Fruit fly (Drosophila melanogaster) whole organism, embryonic: ENCODE data around the gene Tcs3.

Experiments
- B-H2 ChIP-seq: fragments of 200-800 bp; sonication (Bioruptor generic); optimal IDR thresholded peaks from 2 replicates; lab custom pipeline; 2018; ENCODE audit warnings: missing biosample characterization, mild to moderate bottlenecking, missing genetic modification characterization
- C15 ChIP-seq: fragments of 200-800 bp; sonication (Bioruptor generic); IDR thresholded peaks from 3 replicates; pipeline ENCODE4 v1.3.6; 2022; ENCODE audit warnings: missing biosample characterization, missing genetic modification characterization
- CG10274 ChIP-seq: fragments of 200-800 bp; sonication (Bioruptor generic); optimal IDR thresholded peaks from 3 replicates; lab custom pipeline; 2017; ENCODE audit warnings: missing biosample characterization, mild to moderate bottlenecking, missing genetic modification characterization
- CG11504 ChIP-seq: fragments of 200-800 bp; sonication (Bioruptor generic); optimal IDR thresholded peaks from 3 replicates; lab custom pipeline; 2019; ENCODE audit warnings: missing biosample characterization, mild to moderate bottlenecking, missing genetic modification characterization, moderate library complexity
- CG12659 ChIP-seq: fragments of 200-800 bp; sonication (Bioruptor generic); optimal IDR thresholded peaks from 3 replicates; lab custom pipeline; 2017; ENCODE audit warnings: mild to moderate bottlenecking, missing biosample characterization, missing genetic modification reagents, missing genetic modification characterization
- CG12769 ChIP-seq: fragments of 200-800 bp; sonication (Bioruptor generic); optimal IDR thresholded peaks from 2 replicates; lab custom pipeline; 2019; ENCODE audit warnings: missing biosample characterization, mild to moderate bottlenecking, missing genetic modification characterization, moderate library complexity
- CG12942 ChIP-seq: fragments of 200-800 bp; sonication (Bioruptor generic); optimal IDR thresholded peaks from 3 replicates; lab custom pipeline; 2016; ENCODE audit warnings: missing biosample characterization, missing genetic modification characterization
- CG13894 ChIP-seq: fragments of 200-800 bp; sonication (Bioruptor generic); optimal IDR thresholded peaks from 3 replicates; lab custom pipeline; 2018; ENCODE audit warnings: missing biosample characterization, mild to moderate bottlenecking, missing genetic modification characterization, moderate library complexity
- CG14667 ChIP-seq: fragments of 200-800 bp; sonication (Bioruptor generic); IDR thresholded peaks from 2 replicates; pipeline ENCODE4 v1.3.6; 2022; ENCODE audit warnings: missing biosample characterization, missing genetic modification characterization
- CG1529 ChIP-seq: fragments of 200-800 bp; sonication (Bioruptor generic); optimal IDR thresholded peaks from 3 replicates; lab custom pipeline; 2018; ENCODE audit warnings: missing biosample characterization, missing genetic modification characterization
- CG17568 ChIP-seq: fragments of 200-800 bp; sonication (Bioruptor generic); optimal IDR thresholded peaks from 2 replicates; lab custom pipeline; 2018; ENCODE audit warnings: missing biosample characterization, mild to moderate bottlenecking, missing genetic modification characterization, moderate library complexity
- CG17802 ChIP-seq: fragments of 200-800 bp; sonication (Bioruptor generic); optimal IDR thresholded peaks from 2 replicates; lab custom pipeline; 2018; ENCODE audit warnings: missing biosample characterization, mild to moderate bottlenecking, missing genetic modification characterization, moderate library complexity
- CG18599 ChIP-seq: fragments of 200-800 bp; sonication (Bioruptor generic); optimal IDR thresholded peaks from 3 replicates; lab custom pipeline; 2017; ENCODE audit warnings: missing biosample characterization, missing genetic modification characterization, mild to moderate bottlenecking, moderate library complexity, missing genetic modification reagents
- CG18764 ChIP-seq: fragments of 200-800 bp; sonication (Bioruptor generic); optimal IDR thresholded peaks from 3 replicates; lab custom pipeline; 2016; ENCODE audit warnings: missing biosample characterization, missing genetic modification characterization
- CG2199 ChIP-seq: fragments of 200-800 bp; sonication (Bioruptor generic); IDR thresholded peaks from 3 replicates; pipeline ENCODE4 v1.3.6; 2022; ENCODE audit warnings: missing biosample characterization, missing genetic modification characterization
- CG32767 ChIP-seq: fragments of 200-800 bp; sonication (Bioruptor generic); IDR thresholded peaks from 2 replicates; pipeline ENCODE4 v1.3.6; 2022; ENCODE audit warnings: missing biosample characterization, missing genetic modification characterization
- CG42726 ChIP-seq: fragments of 200-800 bp; sonication (Bioruptor generic); IDR thresholded peaks from 2 replicates; pipeline ENCODE4 v1.3.6; 2022; ENCODE audit warnings: missing biosample characterization, missing genetic modification characterization; ENCODE audit not compliant: partially characterized antibody
- CG4328 ChIP-seq: fragments of 200-800 bp; sonication (Bioruptor generic); optimal IDR thresholded peaks from 3 replicates; lab custom pipeline; 2017; ENCODE audit warnings: missing biosample characterization, missing genetic modification reagents, missing genetic modification characterization
- CG4730 ChIP-seq: fragments of 200-800 bp; sonication (Bioruptor generic); IDR thresholded peaks from 2 replicates; pipeline ENCODE4 v1.3.6; 2022; ENCODE audit warnings: missing biosample characterization, missing genetic modification characterization
- CG6791 ChIP-seq: fragments of 200-800 bp; sonication (Bioruptor generic); IDR thresholded peaks from 3 replicates; pipeline ENCODE4 v1.3.6; 2022; ENCODE audit warnings: missing biosample characterization, missing genetic modification characterization; ENCODE audit not compliant: partially characterized antibody
- CG7372 ChIP-seq: fragments of 200-800 bp; sonication (Bioruptor generic); IDR thresholded peaks from 2 replicates; pipeline ENCODE4 v1.3.6; 2022; ENCODE audit warnings: missing biosample characterization, missing genetic modification characterization
- CG9609 ChIP-seq: fragments of 200-800 bp; sonication (Bioruptor generic); optimal IDR thresholded peaks from 3 replicates; lab custom pipeline; 2016; ENCODE audit warnings: missing biosample characterization, missing genetic modification characterization
- CG9932 ChIP-seq: fragments of 200-800 bp; sonication (Bioruptor generic); IDR thresholded peaks from 2 replicates; pipeline ENCODE4 v1.3.6; 2022; ENCODE audit warnings: missing biosample characterization, missing genetic modification characterization
- D19B ChIP-seq: fragments of 200-800 bp; sonication (Bioruptor generic); optimal IDR thresholded peaks from 2 replicates; lab custom pipeline; 2017; ENCODE audit warnings: missing biosample characterization, mild to moderate bottlenecking, missing genetic modification characterization
- E2f2 ChIP-seq: fragments of 200-800 bp; sonication (Bioruptor generic); IDR thresholded peaks from 2 replicates; pipeline ENCODE4 v1.3.6; 2022; ENCODE audit warnings: missing biosample characterization, missing genetic modification characterization
- HLHmδ ChIP-seq: fragments of 200-800 bp; sonication (Bioruptor generic); optimal IDR thresholded peaks from 2 replicates; lab custom pipeline; 2018; ENCODE audit warnings: missing biosample characterization, mild to moderate bottlenecking, missing genetic modification characterization, moderate library complexity
- Poxn ChIP-seq: fragments of 200-800 bp; sonication (Bioruptor generic); IDR thresholded peaks from 2 replicates; pipeline ENCODE4 v1.3.6; 2022; ENCODE audit warnings: missing biosample characterization, missing genetic modification characterization
- Scr ChIP-seq: fragments of 200-800 bp; sonication (Bioruptor generic); IDR thresholded peaks from 2 replicates; pipeline ENCODE4 v1.3.6; 2022; ENCODE audit warnings: missing biosample characterization, missing genetic modification characterization; ENCODE audit not compliant: partially characterized antibody
- Usf ChIP-seq: fragments of 200-800 bp; sonication (Bioruptor generic); optimal IDR thresholded peaks from 2 replicates; lab custom pipeline; 2017; ENCODE audit warnings: missing genotype, missing biosample characterization, missing genetic modification characterization
- Xrp1 ChIP-seq: fragments of 200-800 bp; sonication (Bioruptor generic); IDR thresholded peaks from 2 replicates; pipeline ENCODE4 v1.3.6; 2022; ENCODE audit warnings: missing biosample characterization, missing genetic modification characterization
- ab ChIP-seq: fragments of 200-800 bp; sonication (Bioruptor generic); optimal IDR thresholded peaks from 2 replicates; lab custom pipeline; 2016; ENCODE audit warnings: missing biosample characterization, missing genetic modification characterization
- ato ChIP-seq: fragments of 200-800 bp; sonication (Bioruptor generic); IDR thresholded peaks from 2 replicates; pipeline ENCODE4 v1.3.6; 2022; ENCODE audit warnings: missing biosample characterization, missing genetic modification characterization; ENCODE audit not compliant: partially characterized antibody
- bbx ChIP-seq: fragments of 200-800 bp; sonication (Bioruptor generic); IDR thresholded peaks from 2 replicates; pipeline ENCODE4 v1.3.6; 2022; ENCODE audit warnings: missing biosample characterization, missing genetic modification characterization; ENCODE audit not compliant: partially characterized antibody
- cad ChIP-seq: fragments of >200 bp; optimal IDR thresholded peaks from 2 replicates; lab custom pipeline; 2017; ENCODE audit warnings: missing biosample characterization, missing genetic modification characterization
- cas ChIP-seq: fragments of 200-800 bp; sonication (Bioruptor generic); IDR thresholded peaks from 2 replicates; pipeline ENCODE4 v1.3.6; 2022; ENCODE audit warnings: missing biosample characterization, missing genetic modification characterization
- cato ChIP-seq: fragments of 200-800 bp; sonication (Bioruptor generic); optimal IDR thresholded peaks from 2 replicates; lab custom pipeline; 2016; ENCODE audit warnings: missing biosample characterization, missing genetic modification characterization, borderline replicate concordance
- caup ChIP-seq: fragments of 200-800 bp; sonication (Bioruptor generic); optimal IDR thresholded peaks from 3 replicates; lab custom pipeline; 2017; ENCODE audit warnings: missing biosample characterization, mild to moderate bottlenecking, missing genetic modification characterization, moderate library complexity; ENCODE audit not compliant: severe bottlenecking
- croc ChIP-seq: fragments of 200-800 bp; sonication (Bioruptor generic); conservative IDR thresholded peaks from 3 replicates; pipeline ENCODE4 v1.3.6; 2022; ENCODE audit warnings: missing biosample characterization, missing genetic modification characterization
- da ChIP-seq: fragments of 200-800 bp; sonication (Bioruptor generic); optimal IDR thresholded peaks from 2 replicates; lab custom pipeline; 2016; ENCODE audit warnings: missing biosample characterization, missing genetic modification characterization
- h ChIP-seq: fragments of >200 bp; optimal IDR thresholded peaks from 2 replicates; lab custom pipeline; 2017
- hb ChIP-seq: fragments of 200-800 bp; sonication (Bioruptor generic); IDR thresholded peaks from 3 replicates; pipeline ENCODE4 v1.3.6; 2022; ENCODE audit warnings: missing biosample characterization, missing genetic modification characterization; ENCODE audit not compliant: partially characterized antibody
- hkb ChIP-seq, 2 experiments: fragments of 200-800 bp in 1 of 2; fragments of >200 bp in 1 of 2; sonication (Bioruptor generic) in 1 of 2; IDR thresholded peaks in 1 of 2; optimal IDR thresholded peaks in 1 of 2; 2 replicates each; pipeline versions ENCODE4 v1.3.6 to Lab custom; 2017 to 2022; ENCODE audit warnings: missing biosample characterization in 1 of 2, missing genetic modification characterization in 1 of 2
- kay ChIP-seq: fragments of 200-800 bp; sonication (Bioruptor generic); optimal IDR thresholded peaks from 2 replicates; lab custom pipeline; 2016; ENCODE audit warnings: missing biosample characterization, missing genetic modification characterization
- onecut ChIP-seq: fragments of 200-800 bp; sonication (Bioruptor generic); IDR thresholded peaks from 2 replicates; pipeline ENCODE4 v1.3.6; 2022; ENCODE audit warnings: missing biosample characterization, missing genetic modification characterization
- psq ChIP-seq: fragments of 200-800 bp; sonication (Bioruptor generic); optimal IDR thresholded peaks from 2 replicates; lab custom pipeline; 2017; ENCODE audit warnings: missing biosample characterization, missing genetic modification characterization
- pzg ChIP-seq: fragments of 200-800 bp; sonication (Bioruptor generic); optimal IDR thresholded peaks from 3 replicates; lab custom pipeline; 2018; ENCODE audit warnings: missing biosample characterization, mild to moderate bottlenecking, missing genetic modification characterization, moderate library complexity
- stc ChIP-seq: fragments of 200-800 bp; sonication (Bioruptor generic); IDR thresholded peaks from 2 replicates; pipeline ENCODE4 v1.3.6; 2022; ENCODE audit warnings: missing biosample characterization, missing genetic modification characterization
- stwl ChIP-seq: fragments of 200-800 bp; sonication (Bioruptor generic); optimal IDR thresholded peaks from 3 replicates; lab custom pipeline; 2018; ENCODE audit warnings: missing biosample characterization, mild to moderate bottlenecking, missing genetic modification characterization, moderate library complexity
- tio ChIP-seq: fragments of 200-800 bp; sonication (Bioruptor generic); optimal IDR thresholded peaks from 2 replicates; lab custom pipeline; 2017; ENCODE audit warnings: missing biosample characterization, missing genetic modification characterization, inconsistent platforms
- tup ChIP-seq: fragments of 200-800 bp; sonication (Bioruptor generic); optimal IDR thresholded peaks from 2 replicates; lab custom pipeline; 2016; ENCODE audit warnings: missing biosample characterization, mild to moderate bottlenecking, missing genetic modification characterization, moderate library complexity

Gene Tcs3

dm6 chr3L:16385252-16385879, 33.6 kb downstream of the Tcs3 start (continued):
- TF ChIP-seq onecut (GFP tag; lab: Robert Waterston, UW) (no peak; the same call in 1 of the 2 replicates), pzg (GFP tag; lab: Kevin White, UChicago) (no peak), h (lab: Kevin White, UChicago) (no peak), bbx (GFP tag; lab: Robert Waterston, UW) (no peak), hkb (optimal IDR thresholded peaks at IDR 0.05; lab: Kevin White, UChicago) (no peak), hkb (GFP tag; IDR thresholded peaks at IDR 0.05; lab: Robert Waterston, UW) (no peak), CG18599 (GFP tag; lab: Kevin White, UChicago) (no peak), cas (no peak), CG32767 (GFP tag; lab: Robert Waterston, UW) (no peak), D19B (GFP tag; lab: Kevin White, UChicago) (no peak), da (GFP tag; lab: Kevin White, UChicago) (no peak), HLHmδ (GFP tag; lab: Kevin White, UChicago) (peak; percentile 44), CG42726 (GFP tag; lab: Robert Waterston, UW) (no peak), cato (GFP tag; lab: Kevin White, UChicago) (no peak), B-H2 (GFP tag; lab: Kevin White, UChicago) (peak; percentile 18), CG1529 (GFP tag; lab: Kevin White, UChicago) (no peak), CG11504 (tag; lab: Kevin White, UChicago) (no peak), CG6791 (GFP tag; lab: Robert Waterston, UW) (no peak), CG4328 (no peak), kay (GFP tag; lab: Kevin White, UChicago) (no peak), Scr (GFP tag; lab: Robert Waterston, UW) (0 out of 2 replicates have a peak, but pooled peaks have one; percentile 21), Usf (GFP tag; lab: Kevin White, UChicago) (no peak), CG12659 (no peak), C15 (GFP tag; lab: Robert Waterston, UW) (no peak), croc (no peak), stc (GFP tag; lab: Robert Waterston, UW) (no peak), stwl (tag; lab: Kevin White, UChicago) (no peak), CG2199 (GFP tag; lab: Robert Waterston, UW) (peak; percentile 64; the same call in 2 of the 3 replicates), CG12769 (tag; lab: Kevin White, UChicago) (no peak), CG9609 (GFP tag; lab: Kevin White, UChicago) (no peak), CG14667 (GFP tag; lab: Robert Waterston, UW) (no peak), CG17568 (GFP tag; lab: Kevin White, UChicago) (no peak), Poxn (GFP tag; lab: Robert Waterston, UW) (no peak), CG12942 (GFP tag; lab: Kevin White, UChicago) (no peak), tup (no peak), hb (GFP tag; lab: Robert Waterston, UW) (no peak), CG18764 (GFP tag; lab: Kevin White, UChicago) (no peak), psq (GFP tag; lab: Kevin White, UChicago) (no peak), ato (GFP tag; lab: Robert Waterston, UW) (no peak), CG13894 (tag; lab: Kevin White, UChicago) (no peak), ab (GFP tag; lab: Kevin White, UChicago) (no peak), cad (GFP tag; lab: Kevin White, UChicago) (no peak), caup (GFP tag; lab: Kevin White, UChicago) (no peak), CG7372 (no peak), CG10274 (GFP tag; lab: Kevin White, UChicago) (no peak), CG17802 (tag; lab: Kevin White, UChicago) (no peak), E2f2 (GFP tag; lab: Robert Waterston, UW) (no peak), CG4730 (GFP tag; lab: Robert Waterston, UW) (no peak), Xrp1 (GFP tag; lab: Robert Waterston, UW) (no peak), tio (GFP tag; lab: Kevin White, UChicago) (no peak), CG9932 (no peak)
